Worm (Caenorhabditis elegans) whole organism, L4/young adult: Measurements from ENCODE around the gene F57A8.7.

Experiments
- dao-5 ChIP-seq: sonication (generic microtip); optimal IDR thresholded peaks from 2 replicates; lab custom pipeline; 2016; ENCODE audit warnings: missing genotype, missing genetic modification characterization, moderate library complexity, missing compliant biosample characterization
- him-1 ChIP-seq: sonication (generic microtip); optimal IDR thresholded peaks from 2 replicates; lab custom pipeline; 2016; ENCODE audit warnings: missing genotype, missing genetic modification reagents, missing genetic modification characterization, missing compliant biosample characterization

DNA sequence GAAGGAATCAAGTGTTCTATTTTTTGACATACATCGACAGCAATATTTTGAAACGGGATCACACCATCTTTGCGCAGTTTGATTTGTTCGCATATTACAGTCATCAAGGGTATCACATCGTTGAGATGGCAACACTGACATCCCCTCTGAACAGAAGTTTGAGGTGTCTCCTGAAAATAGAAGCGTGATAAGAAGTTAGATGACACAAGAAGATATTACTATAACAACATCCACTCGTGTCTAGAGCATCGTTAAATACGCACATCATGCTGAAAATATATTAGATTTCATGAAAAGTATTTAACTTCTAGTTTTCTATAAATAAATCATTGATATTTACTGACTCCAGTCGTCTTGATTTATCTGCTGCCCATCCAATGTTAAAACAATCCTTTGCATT, 2.8 kb upstream of the F57A8.7 start:
- TF ChIP-seq dao-5 (tag; lab: Kevin White, UChicago) (no peak), him-1 (tag; lab: Kevin White, UChicago) (no peak)
